Worm (Caenorhabditis elegans) whole organism, early embryonic: ENCODE measurements around the gene R02D5.4.

Experiments
- B0310.2 ChIP-seq: sonication (generic microtip); optimal IDR thresholded peaks from 2 replicates; lab custom pipeline; 2016; ENCODE audit warnings: mild to moderate bottlenecking, missing genetic modification characterization, missing compliant biosample characterization
- F13C5.2 ChIP-seq: sonication (generic microtip); optimal IDR thresholded peaks from 2 replicates; lab custom pipeline; 2017; ENCODE audit warnings: mild to moderate bottlenecking, missing genetic modification characterization, inconsistent platforms, missing compliant biosample characterization
- aly-1 ChIP-seq: sonication (generic microtip); optimal IDR thresholded peaks from 2 replicates; lab custom pipeline; 2016; ENCODE audit warnings: missing genetic modification characterization, missing compliant biosample characterization
- ama-1 ChIP-seq: fragments of 150-350 bp; optimal IDR thresholded peaks from 2 replicates; lab custom pipeline; 2014
- ceh-13 ChIP-seq: fragments of 200-800 bp; sonication (Bioruptor generic); optimal IDR thresholded peaks from 2 replicates; lab custom pipeline; 2018; ENCODE audit warnings: mild to moderate bottlenecking, missing genetic modification characterization, missing compliant biosample characterization
- ceh-36 ChIP-seq: sonication (generic microtip); optimal IDR thresholded peaks from 2 replicates; lab custom pipeline; 2016; ENCODE audit warnings: missing genetic modification characterization, inconsistent platforms, missing compliant biosample characterization
- flt-1 ChIP-seq: fragments of 200-800 bp; sonication (Bioruptor generic); IDR thresholded peaks from 2 replicates; pipeline ENCODE4 v1.3.6; 2022; ENCODE audit warnings: missing genetic modification characterization, missing compliant biosample characterization
- hmg-4 ChIP-seq: fragments of 200-800 bp; sonication (Bioruptor generic); optimal IDR thresholded peaks from 2 replicates; lab custom pipeline; 2018; ENCODE audit warnings: mild to moderate bottlenecking, missing genetic modification characterization, missing compliant biosample characterization
- pes-1 ChIP-seq: fragments of 200-800 bp; sonication (Bioruptor generic); IDR thresholded peaks from 2 replicates; pipeline ENCODE4 v1.3.6; 2022; ENCODE audit warnings: missing genetic modification reagents, missing genetic modification characterization, missing compliant biosample characterization
- scrt-1 ChIP-seq: fragments of 200-800 bp; sonication (Bioruptor generic); IDR thresholded peaks from 2 replicates; pipeline ENCODE4 v1.3.6; 2022; ENCODE audit warnings: missing genetic modification characterization, missing compliant biosample characterization
- sea-1 ChIP-seq: fragments of 200-800 bp; sonication (Bioruptor generic); conservative IDR thresholded peaks from 2 replicates; pipeline ENCODE4 v1.3.6; 2022; ENCODE audit warnings: missing genetic modification characterization, missing compliant biosample characterization
- tbx-37 ChIP-seq: fragments of 200-800 bp; sonication (Bioruptor generic); conservative IDR thresholded peaks from 2 replicates; pipeline ENCODE4 v1.3.6; 2022; ENCODE audit warnings: missing genetic modification reagents, missing genetic modification characterization, missing compliant biosample characterization
- tra-4 ChIP-seq: sonication (generic microtip); optimal IDR thresholded peaks from 2 replicates; lab custom pipeline; 2017; ENCODE audit warnings: missing genetic modification characterization, missing compliant biosample characterization

- no peak for TF ChIP-seq ama-1 (lab: Kevin White, UChicago)
- no peak for TF ChIP-seq flt-1
- no peak for TF ChIP-seq hmg-4
- TF ChIP-seq ceh-13 (GFP tag; lab: Kevin White, UChicago): no peak
- no peak for TF ChIP-seq ceh-36 (tag; lab: Kevin White, UChicago)
- TF ChIP-seq tbx-37 (GFP tag; lab: Robert Waterston, UW): no peak
- TF ChIP-seq tra-4 (tag; lab: Kevin White, UChicago): no peak
- no peak for TF ChIP-seq B0310.2 (tag; lab: Kevin White, UChicago)
- no peak for TF ChIP-seq F13C5.2 (tag; lab: Kevin White, UChicago)
- no peak for TF ChIP-seq scrt-1 (GFP tag; lab: Robert Waterston, UW)
- no peak for TF ChIP-seq sea-1 (GFP tag; lab: Robert Waterston, UW)
- TF ChIP-seq pes-1 (GFP tag; lab: Robert Waterston, UW): no peak
- no peak for TF ChIP-seq aly-1
Observed at ce11 chrV:14500554-14500953, 16.1 kb upstream of the R02D5.4 start.
